Fruit fly (Drosophila melanogaster): ENCODE data around the gene CG34307.

DNA sequence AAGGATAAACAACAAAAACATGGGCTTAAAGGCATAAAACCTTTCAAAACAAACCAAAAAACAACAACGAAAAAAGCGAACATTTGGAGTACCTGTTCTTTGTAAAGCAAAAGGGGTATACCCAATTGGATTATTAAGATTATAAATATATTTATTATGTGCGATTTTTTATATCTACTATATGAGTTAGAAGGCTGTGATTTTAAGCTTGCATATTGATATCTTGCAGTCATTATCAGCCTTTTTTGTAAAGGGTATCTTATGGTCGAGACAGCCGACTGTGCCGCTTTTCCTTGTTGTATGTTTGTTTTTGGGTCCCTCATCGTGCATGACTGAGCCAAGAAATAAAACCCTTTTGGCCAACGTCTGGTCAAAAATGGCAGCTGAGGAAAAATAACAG lies 24.7 kb upstream of the CG34307 start:
- TF ChIP-seq CG15336 (GFP tag; IDR thresholded peaks at IDR 0.05), result 0 out of 2 replicates have a peak, but pooled peaks have one; percentile 32
- TF ChIP-seq OdsH (GFP tag; optimal IDR thresholded peaks at IDR 0.05), result peak; percentile 36
- no peak for TF ChIP-seq CG6276 (GFP tag; optimal IDR thresholded peaks at IDR 0.05)
- TF ChIP-seq CG9139 (GFP tag; optimal IDR thresholded peaks at IDR 0.05), result no peak
- TF ChIP-seq CG6163 (GFP tag; IDR thresholded peaks at IDR 0.05), result peak; percentile 45; the same call in 2 of the 3 replicates
- no peak for TF ChIP-seq CG32006 (GFP tag; optimal IDR thresholded peaks at IDR 0.05)
- no peak for TF ChIP-seq CG11294 (GFP tag; IDR thresholded peaks at IDR 0.05)
- TF ChIP-seq CG8119 (GFP tag; IDR thresholded peaks at IDR 0.05), result peak; percentile 39; the same call in 1 of the 3 replicates
- TF ChIP-seq Sox102F (GFP tag; optimal IDR thresholded peaks at IDR 0.05), result peak; percentile 53
- TF ChIP-seq CG34406 (GFP tag; optimal IDR thresholded peaks at IDR 0.05), result peak; percentile 44
- peak; percentile 60 for TF ChIP-seq CG11902 (GFP tag; optimal IDR thresholded peaks at IDR 0.05)
- peak; percentile 43 for TF ChIP-seq acj6 (GFP tag; optimal IDR thresholded peaks at IDR 0.05)
- peak; percentile 56 for TF ChIP-seq Met (GFP tag; optimal IDR thresholded peaks at IDR 0.05)
- TF ChIP-seq salr (GFP tag; optimal IDR thresholded peaks at IDR 0.05), result no peak

Data from whole organism, prepupa.